Worm (Caenorhabditis elegans): ENCODE measurements around the gene cutl-1.

ce11 chrV:13377130-13377529 is 28.8 kb downstream of the cutl-1 start:
- TF ChIP-seq dpl-1 (GFP tag; optimal IDR thresholded peaks at IDR 0.05) (no peak), zim-3 (tag; optimal IDR thresholded peaks at IDR 0.05) (no peak), hlh-12 (tag; optimal IDR thresholded peaks at IDR 0.05) (no peak), F39B2.1 (GFP tag; IDR thresholded peaks at IDR 0.05) (no peak)
